Fruit fly (Drosophila melanogaster): ENCODE results near the gene CG10576.

- no peak for TF ChIP-seq lola (GFP tag; optimal IDR thresholded peaks at IDR 0.05)
- no peak for TF ChIP-seq Abd-B (GFP tag; optimal IDR thresholded peaks at IDR 0.05)
- TF ChIP-seq Jra (GFP tag; optimal IDR thresholded peaks at IDR 0.05) = no peak
- TF ChIP-seq Hr78 (GFP tag; optimal IDR thresholded peaks at IDR 0.05) = no peak
- no peak for TF ChIP-seq psq (GFP tag; optimal IDR thresholded peaks at IDR 0.05)
- no peak for TF ChIP-seq Dfd (GFP tag; optimal IDR thresholded peaks at IDR 0.05)
- TF ChIP-seq jim (GFP tag; optimal IDR thresholded peaks at IDR 0.05) = no peak
- no peak for TF ChIP-seq br (GFP tag; optimal IDR thresholded peaks at IDR 0.05)
Measured at dm6 chr3L:5796493-5796998, 31.0 kb upstream of the CG10576 start, which contains the start of gene Tektin-C.
